Worm (Caenorhabditis elegans) whole organism, L4 larva: Measurements from ENCODE around the gene W02B3.4.
A peak's percentile ranks its signal among the peaks of the same experiment; 100 is the strongest.

Source experiments
- F26F4.8 ChIP-seq: fragments of 200-800 bp; sonication (Bioruptor generic); conservative IDR thresholded peaks from 2 replicates; pipeline ENCODE4 v1.3.6; 2022; ENCODE audit warnings: missing genetic modification characterization, missing compliant biosample characterization
- F44E2.7 ChIP-seq: fragments of 200-800 bp; sonication (Bioruptor generic); IDR thresholded peaks from 2 replicates; pipeline ENCODE4 v2.1.2; 2022; ENCODE audit warnings: missing genetic modification characterization, missing compliant biosample characterization
- F49E8.2 ChIP-seq: sonication (generic microtip); optimal IDR thresholded peaks from 2 replicates; lab custom pipeline; 2016; ENCODE audit warnings: missing compliant biosample characterization, mild to moderate bottlenecking, missing genetic modification characterization, borderline replicate concordance
- R02D3.7 ChIP-seq: fragments of 150-350 bp; sonication (generic microtip); optimal IDR thresholded peaks from 3 replicates; lab custom pipeline; 2014; ENCODE audit warnings: missing biosample characterization, missing genetic modification characterization
- Y5F2A.4 ChIP-seq: fragments of 200-800 bp; sonication (Bioruptor generic); optimal IDR thresholded peaks from 2 replicates; lab custom pipeline; 2018; ENCODE audit warnings: mild to moderate bottlenecking, missing genetic modification characterization, missing compliant biosample characterization
- ZK337.2 ChIP-seq: fragments of 200-800 bp; sonication (Bioruptor generic); IDR thresholded peaks from 2 replicates; pipeline ENCODE4 v1.3.6; 2022; ENCODE audit warnings: missing genetic modification reagents, missing genetic modification characterization, missing compliant biosample characterization
- aha-1 ChIP-seq: fragments of 150-350 bp; peaks from one replicate; lab custom pipeline; 2014; ENCODE audit warnings: missing biosample characterization, missing genetic modification characterization
- arid-1 ChIP-seq: fragments of 200-800 bp; sonication (Bioruptor generic); conservative IDR thresholded peaks from 2 replicates; pipeline ENCODE4 v1.3.6; 2022; ENCODE audit warnings: missing genetic modification reagents, missing genetic modification characterization, missing compliant biosample characterization
- attf-4 ChIP-seq: sonication (generic microtip); optimal IDR thresholded peaks from 3 replicates; lab custom pipeline; 2017; ENCODE audit warnings: missing biosample characterization, missing genetic modification characterization
- ceh-32 ChIP-seq: sonication (generic microtip); optimal IDR thresholded peaks from 2 replicates; lab custom pipeline; 2016; ENCODE audit warnings: mild to moderate bottlenecking, missing genetic modification characterization, missing compliant biosample characterization; ENCODE audit not compliant: poor library complexity
- ceh-82 ChIP-seq: sonication (generic microtip); optimal IDR thresholded peaks from 2 replicates; lab custom pipeline; 2017; ENCODE audit warnings: missing biosample characterization, missing genetic modification characterization
- ctbp-1 ChIP-seq: fragments of 200-800 bp; sonication (Bioruptor generic); IDR thresholded peaks from 2 replicates; pipeline ENCODE4 v1.3.6; 2022; ENCODE audit warnings: missing genetic modification reagents, missing genetic modification characterization, missing compliant biosample characterization
- daf-16 ChIP-seq, 3 experiments: sonication (generic microtip); optimal IDR thresholded peaks; 2 replicates each; lab custom pipeline; 2016 to 2017; ENCODE audit warnings: missing genetic modification characterization in 3 of 3, missing genetic modification reagents in 3 of 3, mild to moderate bottlenecking in 2 of 3, missing compliant biosample characterization in 2 of 3, missing biosample characterization in 1 of 3, moderate library complexity in 1 of 3
- daf-8 ChIP-seq: fragments of 200-800 bp; sonication (Bioruptor generic); IDR thresholded peaks from 2 replicates; pipeline ENCODE4 v1.3.6; 2022; ENCODE audit warnings: missing genetic modification characterization, missing compliant biosample characterization
- dmd-6 ChIP-seq: fragments of 200-800 bp; sonication (Bioruptor generic); IDR thresholded peaks from 2 replicates; pipeline ENCODE4 v1.3.6; 2022; ENCODE audit warnings: missing genetic modification reagents, missing genetic modification characterization, missing compliant biosample characterization
- dmd-9 ChIP-seq: fragments of 200-800 bp; sonication (Bioruptor generic); IDR thresholded peaks from 2 replicates; pipeline ENCODE4 v1.3.6; 2022; ENCODE audit warnings: missing genetic modification reagents, missing genetic modification characterization, missing compliant biosample characterization
- egl-27 ChIP-seq: sonication (generic microtip); optimal IDR thresholded peaks from 3 replicates; lab custom pipeline; 2017; ENCODE audit warnings: missing biosample characterization, missing genetic modification reagents, missing genetic modification characterization
- fos-1 ChIP-seq: fragments of 150-350 bp; optimal IDR thresholded peaks from 2 replicates; lab custom pipeline; 2014; ENCODE audit warnings: missing biosample characterization, missing genetic modification characterization
- hif-1 ChIP-seq, 2 experiments: sonication (generic microtip); optimal IDR thresholded peaks; 2 replicates each; lab custom pipeline; 2016 to 2017; ENCODE audit warnings: missing compliant biosample characterization in 2 of 2, missing genetic modification characterization in 2 of 2, missing genetic modification reagents in 2 of 2, missing genotype in 2 of 2, mild to moderate bottlenecking in 1 of 2
- hlh-30 ChIP-seq: sonication (generic microtip); optimal IDR thresholded peaks from 2 replicates; lab custom pipeline; 2017; ENCODE audit warnings: antibody characterized with exemption, mild to moderate bottlenecking, missing genetic modification characterization, missing compliant biosample characterization; ENCODE audit not compliant: insufficient read depth
- hmg-1.1 ChIP-seq: fragments of 200-800 bp; sonication (Bioruptor generic); IDR thresholded peaks from 2 replicates; pipeline ENCODE4 v1.3.6; 2022; ENCODE audit warnings: missing genetic modification reagents, missing genetic modification characterization, missing compliant biosample characterization
- lim-7 ChIP-seq: fragments of 200-800 bp; sonication (Bioruptor generic); IDR thresholded peaks from 2 replicates; pipeline ENCODE4 v1.3.6; 2022; ENCODE audit warnings: missing genetic modification characterization, missing compliant biosample characterization
- lin-1 ChIP-seq: fragments of 200-800 bp; sonication (Bioruptor generic); IDR thresholded peaks from 2 replicates; pipeline ENCODE4 v1.3.6; 2022; ENCODE audit warnings: missing genetic modification reagents, missing genetic modification characterization, missing compliant biosample characterization
- lin-38 ChIP-seq: fragments of 200-800 bp; sonication (Bioruptor generic); IDR thresholded peaks from 2 replicates; pipeline ENCODE4 v1.3.6; 2022; ENCODE audit warnings: missing genetic modification reagents, missing genetic modification characterization, missing compliant biosample characterization
- lir-3 ChIP-seq: sonication (generic microtip); optimal IDR thresholded peaks from 2 replicates; lab custom pipeline; 2016; ENCODE audit warnings: mild to moderate bottlenecking, missing genetic modification characterization, missing compliant biosample characterization
- madf-9 ChIP-seq: fragments of 200-800 bp; sonication (Bioruptor generic); conservative IDR thresholded peaks from 2 replicates; pipeline ENCODE4 v1.3.6; 2022; ENCODE audit warnings: missing genetic modification reagents, missing genetic modification characterization, missing compliant biosample characterization
- mdl-1 ChIP-seq, 2 experiments: fragments of 150-350 bp in 1 of 2; sonication (generic microtip) in 1 of 2; optimal IDR thresholded peaks; 2 replicates each; lab custom pipeline; 2014 to 2017; ENCODE audit warnings: missing biosample characterization in 2 of 2, missing genetic modification characterization in 2 of 2
- mep-1 ChIP-seq: fragments of 150-350 bp; sonication (generic microtip); optimal IDR thresholded peaks from 3 replicates; lab custom pipeline; 2014; ENCODE audit warnings: missing biosample characterization, missing genetic modification characterization
- mes-2 ChIP-seq: sonication (generic microtip); optimal IDR thresholded peaks from 2 replicates; lab custom pipeline; 2016; ENCODE audit warnings: missing genotype, mild to moderate bottlenecking, missing genetic modification characterization, missing compliant biosample characterization; ENCODE audit not compliant: poor library complexity, severe bottlenecking
- mxl-2 ChIP-seq: fragments of 200-800 bp; sonication (Bioruptor generic); conservative IDR thresholded peaks from 2 replicates; pipeline ENCODE4 v1.3.6; 2022; ENCODE audit warnings: missing genetic modification reagents, missing genetic modification characterization, missing compliant biosample characterization
- nhr-10 ChIP-seq: fragments of 150-350 bp; optimal IDR thresholded peaks from 2 replicates; lab custom pipeline; 2014; ENCODE audit warnings: missing biosample characterization, missing genetic modification characterization
- nhr-11 ChIP-seq: fragments of 150-350 bp; optimal IDR thresholded peaks from 2 replicates; lab custom pipeline; 2014; ENCODE audit warnings: missing biosample characterization, missing genetic modification characterization
- nhr-25 ChIP-seq: sonication (generic microtip); optimal IDR thresholded peaks from 2 replicates; lab custom pipeline; 2017; ENCODE audit warnings: missing genetic modification characterization, mild to moderate bottlenecking, missing compliant biosample characterization, antibody characterized with exemption, moderate library complexity, borderline replicate concordance; ENCODE audit not compliant: insufficient read depth
- nhr-6 ChIP-seq: fragments of 150-350 bp; optimal IDR thresholded peaks from 2 replicates; lab custom pipeline; 2014; ENCODE audit warnings: missing biosample characterization, missing genetic modification characterization
- pha-4 ChIP-seq, 2 experiments: fragments of 150-350 bp in 1 of 2; fragments of 200-800 bp in 1 of 2; sonication (Bioruptor generic) in 1 of 2; IDR thresholded peaks in 1 of 2; optimal IDR thresholded peaks in 1 of 2; 2 replicates each; pipeline versions ENCODE4 v1.3.6 to Lab custom; 2014 to 2022; ENCODE audit warnings: missing genetic modification characterization in 2 of 2, missing genetic modification reagents in 2 of 2, missing biosample characterization in 1 of 2, missing compliant biosample characterization in 1 of 2
- pqm-1 ChIP-seq: sonication (generic microtip); optimal IDR thresholded peaks from 2 replicates; lab custom pipeline; 2017; ENCODE audit warnings: missing biosample characterization, missing genetic modification characterization
- rbr-2 ChIP-seq: sonication (generic microtip); optimal IDR thresholded peaks from 2 replicates; lab custom pipeline; 2016; ENCODE audit warnings: missing genotype, missing genetic modification characterization, missing compliant biosample characterization
- saeg-2 ChIP-seq: fragments of 200-800 bp; sonication (Bioruptor generic); IDR thresholded peaks from 2 replicates; pipeline ENCODE4 v1.3.6; 2022; ENCODE audit warnings: missing genetic modification reagents, missing genetic modification characterization, missing compliant biosample characterization
- set-16 ChIP-seq: fragments of 200-800 bp; sonication (Bioruptor generic); IDR thresholded peaks from 2 replicates; pipeline ENCODE4 v1.3.6; 2022; ENCODE audit warnings: missing genetic modification reagents, missing genetic modification characterization, missing compliant biosample characterization
- skn-1 ChIP-seq: fragments of 150-350 bp; optimal IDR thresholded peaks from 2 replicates; lab custom pipeline; 2014; ENCODE audit warnings: missing biosample characterization, missing genetic modification characterization
- snpc-1.2 ChIP-seq: fragments of 200-800 bp; sonication (Bioruptor generic); IDR thresholded peaks from 2 replicates; pipeline ENCODE4 v1.3.6; 2022; ENCODE audit warnings: missing genetic modification reagents, missing genetic modification characterization, missing compliant biosample characterization
- snpc-4 ChIP-seq: fragments of 150-350 bp; optimal IDR thresholded peaks from 2 replicates; lab custom pipeline; 2014; ENCODE audit warnings: missing biosample characterization, missing genetic modification characterization
- spr-3 ChIP-seq: fragments of 200-800 bp; sonication (Bioruptor generic); optimal IDR thresholded peaks from 2 replicates; lab custom pipeline; 2018; ENCODE audit warnings: mild to moderate bottlenecking, missing genetic modification characterization, missing compliant biosample characterization
- tag-97 ChIP-seq: fragments of 200-800 bp; sonication (Bioruptor generic); IDR thresholded peaks from 2 replicates; pipeline ENCODE4 v1.3.6; 2022; ENCODE audit warnings: missing genetic modification characterization, missing compliant biosample characterization
- unc-62 ChIP-seq, 3 experiments: fragments of 150-350 bp in 1 of 3; sonication (generic microtip); optimal IDR thresholded peaks in 2 of 3; peaks in 1 of 3; 1 replicate in 1 of 3; 2 replicates in 2 of 3; lab custom pipeline; 2014 to 2017; ENCODE audit warnings: missing biosample characterization in 3 of 3, missing genetic modification characterization in 3 of 3, missing genetic modification reagents in 3 of 3, missing genotype in 1 of 3
- vab-7 ChIP-seq: fragments of 200-800 bp; sonication (Bioruptor generic); IDR thresholded peaks from 2 replicates; pipeline ENCODE4 v1.3.6; 2022; ENCODE audit warnings: missing genetic modification reagents, missing genetic modification characterization, missing compliant biosample characterization
- zip-2 ChIP-seq: fragments of 150-350 bp; optimal IDR thresholded peaks from 2 replicates; lab custom pipeline; 2014; ENCODE audit warnings: missing biosample characterization, missing genetic modification characterization

The W02B3.4 gene

ce11 chrIII:670994-671393 lies 12.2 kb downstream of the W02B3.4 start (continued):
- no peak for TF ChIP-seq Y5F2A.4 (GFP tag; lab: Kevin White, UChicago)
- TF ChIP-seq mep-1 (tag; lab: Kevin White, UChicago) = peak; percentile 62
- no peak for TF ChIP-seq pqm-1 (tag; lab: Kevin White, UChicago)
- no peak for TF ChIP-seq snpc-4 (tag; lab: Kevin White, UChicago)
- no peak for TF ChIP-seq nhr-6 (tag; lab: Kevin White, UChicago)
- no peak for TF ChIP-seq snpc-1.2 (GFP tag; lab: Robert Waterston, UW)
- TF ChIP-seq F26F4.8 (GFP tag; lab: Robert Waterston, UW) = no peak
- TF ChIP-seq dmd-9 (GFP tag; lab: Robert Waterston, UW) = no peak
- TF ChIP-seq madf-9 (GFP tag; lab: Robert Waterston, UW) = no peak; the same call in 1 of the 2 replicates
- TF ChIP-seq arid-1 (GFP tag; lab: Robert Waterston, UW) = no peak
- no peak for TF ChIP-seq attf-4 (tag; lab: Kevin White, UChicago)
- no peak for TF ChIP-seq ceh-32 (tag; lab: Kevin White, UChicago)
- peak; percentile 7; the same call in 1 of the 2 replicates for TF ChIP-seq dmd-6 (GFP tag; lab: Robert Waterston, UW)
- TF ChIP-seq nhr-10 (tag; lab: Kevin White, UChicago) = no peak
- TF ChIP-seq zip-2 (tag; lab: Kevin White, UChicago) = no peak
- TF ChIP-seq daf-8 = no peak
- TF ChIP-seq R02D3.7 (tag; lab: Kevin White, UChicago) = no peak
- TF ChIP-seq aha-1 (tag; lab: Kevin White, UChicago) = no peak
- no peak for TF ChIP-seq lim-7

ce11 chrIII:668303-668893 lies 14.8 kb downstream of the W02B3.4 start, which contains the start of gene W02B3.3:
Gene W02B3.3 (minus strand): TSS chrIII:668433.
- peak; percentile 84 for TF ChIP-seq ctbp-1 (GFP tag; lab: Robert Waterston, UW)
- TF ChIP-seq nhr-11 = peak; percentile 23
- TF ChIP-seq F49E8.2 (tag; lab: Kevin White, UChicago) = no peak
- TF ChIP-seq lin-1 (GFP tag; lab: Robert Waterston, UW) = no peak
- TF ChIP-seq hmg-1.1 (GFP tag; lab: Robert Waterston, UW) = peak; percentile 78
- no peak for TF ChIP-seq zip-2 (tag; lab: Kevin White, UChicago)
- peak in 1 of 2 experiments; percentile 44 for TF ChIP-seq hif-1 (tag; optimal IDR thresholded peaks at IDR 0.05; lab: Kevin White, UChicago)
- TF ChIP-seq unc-62 (GFP tag; optimal IDR thresholded peaks at IDR 0.05 in 1 of 2; lab: Kevin White, UChicago) = peak in 1 of 2 experiments; percentile 94
- TF ChIP-seq unc-62 (tag; optimal IDR thresholded peaks at IDR 0.05; lab: Kevin White, UChicago) = no peak
- no peak for TF ChIP-seq nhr-25 (tag; lab: Kevin White, UChicago)
- TF ChIP-seq daf-16 (GFP tag; optimal IDR thresholded peaks at IDR 0.05; lab: Kevin White, UChicago) = no peak
- no peak for TF ChIP-seq daf-16 (tag; optimal IDR thresholded peaks at IDR 0.05; lab: Kevin White, UChicago)
- no peak for TF ChIP-seq tag-97 (GFP tag; lab: Robert Waterston, UW)
- peak; percentile 59 for TF ChIP-seq set-16
- TF ChIP-seq ceh-82 (tag; lab: Kevin White, UChicago) = no peak
- peak; percentile 78 for TF ChIP-seq rbr-2 (tag; lab: Kevin White, UChicago)
- TF ChIP-seq fos-1 (tag; lab: Kevin White, UChicago) = no peak
- no peak for TF ChIP-seq egl-27
- no peak for TF ChIP-seq lir-3 (tag; lab: Kevin White, UChicago)
- no peak for TF ChIP-seq ZK337.2 (GFP tag; lab: Robert Waterston, UW)
- TF ChIP-seq vab-7 (GFP tag; lab: Robert Waterston, UW) = no peak
- no peak for TF ChIP-seq dmd-9 (GFP tag; lab: Robert Waterston, UW)
- no peak for TF ChIP-seq attf-4 (tag; lab: Kevin White, UChicago)
- TF ChIP-seq F44E2.7 (GFP tag; lab: Robert Waterston, UW) = no peak
- TF ChIP-seq lin-38 = no peak
- TF ChIP-seq pha-4 (GFP tag; IDR thresholded peaks at IDR 0.05; lab: Robert Waterston, UW) = 0 out of 2 replicates have a peak, but pooled peaks have one; percentile 27
- TF ChIP-seq pha-4 (tag; optimal IDR thresholded peaks at IDR 0.05; lab: Kevin White, UChicago) = no peak
- no peak for TF ChIP-seq pqm-1 (tag; lab: Kevin White, UChicago)
- TF ChIP-seq mes-2 (tag; lab: Kevin White, UChicago) = peak; percentile 62
- TF ChIP-seq mxl-2 = no peak
- TF ChIP-seq mdl-1 (tag; optimal IDR thresholded peaks at IDR 0.05; lab: Kevin White, UChicago) = peak; percentile 10 to 66
- no peak for TF ChIP-seq saeg-2 (GFP tag; lab: Robert Waterston, UW)
- no peak for TF ChIP-seq spr-3 (GFP tag; lab: Kevin White, UChicago)
- TF ChIP-seq hlh-30 (tag; lab: Kevin White, UChicago) = peak; percentile 74
- TF ChIP-seq skn-1 = no peak
